Fruit fly (Drosophila melanogaster): ENCODE results near the gene mrn.
A peak's percentile ranks its signal among the peaks of the same experiment; 100 is the strongest.

The mrn gene

DNA sequence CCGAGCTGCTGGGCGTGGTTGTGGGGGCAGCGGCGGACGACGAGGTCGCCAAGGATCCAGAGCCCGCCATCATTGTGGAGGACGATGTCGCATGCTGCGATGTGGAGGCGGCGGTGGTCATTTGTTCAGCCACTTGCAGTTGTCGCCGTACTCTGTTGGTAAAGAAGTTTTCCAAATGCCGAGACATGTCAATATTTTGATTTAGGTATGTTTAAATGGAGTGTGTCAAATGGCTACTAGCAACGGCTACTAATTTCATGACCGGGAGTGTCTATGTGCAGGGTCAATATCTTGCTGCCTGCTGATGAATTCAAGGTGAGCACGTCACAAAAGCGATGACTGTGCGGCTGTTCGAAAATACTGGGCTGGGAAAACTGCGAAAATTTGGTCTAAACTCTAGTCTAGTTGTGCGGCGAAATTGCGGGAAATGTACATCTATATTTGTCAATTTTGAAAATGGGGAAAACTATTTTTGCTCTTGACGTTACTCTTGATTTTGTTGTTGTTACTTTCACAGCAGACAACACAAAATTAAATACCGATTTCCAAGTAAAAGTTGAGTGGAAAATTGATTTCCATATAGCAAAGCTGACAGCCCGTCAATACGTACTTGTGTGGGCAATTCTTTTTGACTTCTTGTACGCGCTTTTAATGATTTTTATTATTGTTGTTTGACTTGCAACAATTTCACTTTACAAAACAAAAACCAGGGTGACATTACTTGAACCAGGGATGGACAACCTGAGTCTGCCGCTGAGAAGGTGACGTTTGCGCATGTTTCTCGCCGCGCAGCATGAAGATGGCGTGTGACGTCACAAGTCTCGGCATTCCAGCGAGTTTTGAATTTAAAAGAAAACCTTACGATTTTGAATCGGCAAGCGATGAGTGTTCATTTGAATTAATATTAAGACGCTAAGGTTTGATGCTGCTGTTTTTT is 7.4 kb upstream of the mrn start, which contains the start of gene CG7656 (continued):
- TF ChIP-seq gt (GFP tag; IDR thresholded peaks at IDR 0.05) (no peak; the same call in 1 of the 2 replicates), CG12104 (GFP tag; optimal IDR thresholded peaks at IDR 0.05) (no peak), jumu (GFP tag; optimal IDR thresholded peaks at IDR 0.05) (peak; percentile 78), prd (optimal IDR thresholded peaks at IDR 0.05) (no peak), prd (GFP tag; IDR thresholded peaks at IDR 0.05) (peak; percentile 82), CG12769 (tag; optimal IDR thresholded peaks at IDR 0.05) (peak; percentile 69), CG7839 (tag; optimal IDR thresholded peaks at IDR 0.05) (no peak), CG9727 (GFP tag; optimal IDR thresholded peaks at IDR 0.05) (peak; percentile 47), HLH54F (GFP tag; optimal IDR thresholded peaks at IDR 0.05) (peak; percentile 82), sug (tag; optimal IDR thresholded peaks at IDR 0.05) (no peak), emc (GFP tag; optimal IDR thresholded peaks at IDR 0.05) (peak; percentile 47), ci (GFP tag; IDR thresholded peaks at IDR 0.05) (peak; percentile 82), Dbx (GFP tag; IDR thresholded peaks at IDR 0.05) (peak; percentile 64; the same call in 2 of the 3 replicates), Abd-B (GFP tag; optimal IDR thresholded peaks at IDR 0.05) (peak; percentile 7), D19B (GFP tag; optimal IDR thresholded peaks at IDR 0.05) (no peak), BEAF-32 (GFP tag; optimal IDR thresholded peaks at IDR 0.05) (peak; percentile 10), CG7357 (GFP tag; IDR thresholded peaks at IDR 0.05) (no peak), CG3407 (GFP tag; optimal IDR thresholded peaks at IDR 0.05) (no peak), Deaf1 (tag; optimal IDR thresholded peaks at IDR 0.05) (no peak), Lpt (GFP tag; optimal IDR thresholded peaks at IDR 0.05) (no peak), CG34376 (GFP tag; optimal IDR thresholded peaks at IDR 0.05) (peak; percentile 50), CoRest (tag; optimal IDR thresholded peaks at IDR 0.05) (peak; percentile 2), CG10147 (GFP tag; optimal IDR thresholded peaks at IDR 0.05) (peak; percentile 28), fd3F (GFP tag; optimal IDR thresholded peaks at IDR 0.05) (no peak), H2.0 (GFP tag; IDR thresholded peaks at IDR 0.05) (peak; percentile 61), CG9797 (GFP tag; optimal IDR thresholded peaks at IDR 0.05) (no peak), row (GFP tag; IDR thresholded peaks at IDR 0.05) (peak; percentile 96), hb (GFP tag; IDR thresholded peaks at IDR 0.05; ENCODE audit: partially characterized antibody) (0 out of 3 replicates have a peak, but pooled peaks have one; percentile 29), corto (GFP tag; optimal IDR thresholded peaks at IDR 0.05) (no peak), pros (GFP tag; optimal IDR thresholded peaks at IDR 0.05) (no peak), stc (GFP tag; IDR thresholded peaks at IDR 0.05) (peak; percentile 45), CG18764 (GFP tag; optimal IDR thresholded peaks at IDR 0.05) (peak; percentile 68), CG10959 (GFP tag; IDR thresholded peaks at IDR 0.05) (peak; percentile 54), Dp (GFP tag; optimal IDR thresholded peaks at IDR 0.05) (peak; percentile 39), so (GFP tag; IDR thresholded peaks at IDR 0.05) (peak; percentile 27; the same call in 1 of the 3 replicates), MESR4 (GFP tag; optimal IDR thresholded peaks at IDR 0.05) (peak; percentile 89), br (optimal IDR thresholded peaks at IDR 0.05) (no peak), p53 (GFP tag; optimal IDR thresholded peaks at IDR 0.05) (peak; percentile 71), CG14667 (GFP tag; IDR thresholded peaks at IDR 0.05) (peak; percentile 28; the same call in 1 of the 2 replicates), org-1 (GFP tag; optimal IDR thresholded peaks at IDR 0.05) (no peak), CG13775 (GFP tag; optimal IDR thresholded peaks at IDR 0.05) (peak; percentile 45), Jarid2 (GFP tag; optimal IDR thresholded peaks at IDR 0.05) (no peak), Blimp-1 (GFP tag; optimal IDR thresholded peaks at IDR 0.05) (no peak), CHES-1-like (GFP tag; optimal IDR thresholded peaks at IDR 0.05) (peak; percentile 89), Stat92E (GFP tag; optimal IDR thresholded peaks at IDR 0.05) (no peak), ac (GFP tag; optimal IDR thresholded peaks at IDR 0.05) (no peak), jigr1 (GFP tag; IDR thresholded peaks at IDR 0.05) (no peak), CG10979 (tag; optimal IDR thresholded peaks at IDR 0.05) (peak; percentile 17), CG9817 (tag; optimal IDR thresholded peaks at IDR 0.05) (peak; percentile 49)

Data from whole organism, embryonic.